Fruit fly (Drosophila melanogaster) whole organism, wandering third instar larva: ENCODE measurements around the gene CG6244.
A peak's percentile ranks its signal among the peaks of the same experiment; 100 is the strongest.

ENCODE experiments used
- CG32264 ChIP-seq: fragments of 200-800 bp; sonication (Bioruptor generic); optimal IDR thresholded peaks from 2 replicates; lab custom pipeline; 2016; ENCODE audit warnings: missing biosample characterization, missing genetic modification characterization
- CG9705 ChIP-seq: fragments of 200-800 bp; sonication (Bioruptor generic); optimal IDR thresholded peaks from 2 replicates; lab custom pipeline; 2018; ENCODE audit warnings: missing biosample characterization, mild to moderate bottlenecking, missing genetic modification characterization
- Dfd ChIP-seq: fragments of >200 bp; optimal IDR thresholded peaks from 2 replicates; lab custom pipeline; 2017; ENCODE audit warnings: missing biosample characterization, missing genetic modification characterization
- HLH106 ChIP-seq: fragments of 200-800 bp; optimal IDR thresholded peaks from 3 replicates; lab custom pipeline; 2019; ENCODE audit warnings: missing biosample characterization, mild to moderate bottlenecking, missing genetic modification characterization, moderate library complexity
- Myc ChIP-seq: fragments of >200 bp; optimal IDR thresholded peaks from 2 replicates; lab custom pipeline; 2017
- Vsx2 ChIP-seq: fragments of 200-300, 225-300 bp; sonication (Bioruptor generic); optimal IDR thresholded peaks from 2 replicates; lab custom pipeline; 2018; ENCODE audit warnings: missing biosample characterization, missing genetic modification characterization; ENCODE audit not compliant: partially characterized antibody
- dsf ChIP-seq: sonication (Bioruptor generic); optimal IDR thresholded peaks from 2 replicates; lab custom pipeline; 2016; ENCODE audit warnings: missing biosample characterization, missing genetic modification characterization, borderline replicate concordance
- foxo ChIP-seq, 2 experiments: fragments of 200-800 bp; sonication (Bioruptor generic); optimal IDR thresholded peaks; 2 replicates in 1 of 2; 3 replicates in 1 of 2; lab custom pipeline; 2016 to 2017; ENCODE audit warnings: missing biosample characterization in 2 of 2, missing genetic modification characterization in 2 of 2
- lola ChIP-seq: fragments of >200 bp; optimal IDR thresholded peaks from 2 replicates; lab custom pipeline; 2017; ENCODE audit warnings: missing biosample characterization, missing genetic modification characterization
- pan ChIP-seq: fragments of >200 bp; optimal IDR thresholded peaks from 2 replicates; lab custom pipeline; 2017
- woc ChIP-seq: sonication (Bioruptor generic); optimal IDR thresholded peaks from 2 replicates; lab custom pipeline; 2016; ENCODE audit warnings: missing biosample characterization, mild to moderate bottlenecking, missing genetic modification characterization

DNA sequence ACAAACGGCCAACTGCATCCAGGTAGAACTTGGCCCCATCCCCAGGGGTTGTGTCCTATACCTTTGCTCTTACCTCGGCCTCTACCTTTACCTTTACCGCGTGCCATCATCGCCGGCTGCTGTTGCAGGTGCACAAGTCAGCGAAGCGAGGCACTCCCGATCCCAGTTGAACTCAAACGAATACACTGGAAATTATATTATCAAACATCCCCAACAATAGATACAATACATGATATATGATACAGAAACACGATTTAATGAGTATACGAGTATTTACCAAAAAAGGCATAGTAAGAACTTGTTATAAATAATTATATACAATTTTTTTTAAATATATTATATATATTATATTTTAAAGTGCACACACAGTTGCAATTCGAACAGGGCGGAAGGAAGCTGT, 39.1 kb downstream of the CG6244 start:
- no peak for TF ChIP-seq Dfd (GFP tag; lab: Kevin White, UChicago)
- no peak for TF ChIP-seq woc
- TF ChIP-seq Myc (lab: Kevin White, UChicago) = no peak
- no peak for TF ChIP-seq pan
- no peak for TF ChIP-seq Vsx2 (GFP tag; lab: Kevin White, UChicago)
- no peak for TF ChIP-seq CG32264 (GFP tag; lab: Kevin White, UChicago)
- no peak for TF ChIP-seq dsf
- no peak for TF ChIP-seq CG9705 (GFP tag; lab: Kevin White, UChicago)
- no peak for TF ChIP-seq lola (GFP tag; lab: Kevin White, UChicago)
- peak; percentile 58 for TF ChIP-seq HLH106 (tag; lab: Kevin White, UChicago)
- no peak for TF ChIP-seq foxo (GFP tag; optimal IDR thresholded peaks at IDR 0.05; lab: Kevin White, UChicago)
